Fruit fly (Drosophila melanogaster): Measurements from ENCODE around the gene CG9121.

Gene CG9121

DNA sequence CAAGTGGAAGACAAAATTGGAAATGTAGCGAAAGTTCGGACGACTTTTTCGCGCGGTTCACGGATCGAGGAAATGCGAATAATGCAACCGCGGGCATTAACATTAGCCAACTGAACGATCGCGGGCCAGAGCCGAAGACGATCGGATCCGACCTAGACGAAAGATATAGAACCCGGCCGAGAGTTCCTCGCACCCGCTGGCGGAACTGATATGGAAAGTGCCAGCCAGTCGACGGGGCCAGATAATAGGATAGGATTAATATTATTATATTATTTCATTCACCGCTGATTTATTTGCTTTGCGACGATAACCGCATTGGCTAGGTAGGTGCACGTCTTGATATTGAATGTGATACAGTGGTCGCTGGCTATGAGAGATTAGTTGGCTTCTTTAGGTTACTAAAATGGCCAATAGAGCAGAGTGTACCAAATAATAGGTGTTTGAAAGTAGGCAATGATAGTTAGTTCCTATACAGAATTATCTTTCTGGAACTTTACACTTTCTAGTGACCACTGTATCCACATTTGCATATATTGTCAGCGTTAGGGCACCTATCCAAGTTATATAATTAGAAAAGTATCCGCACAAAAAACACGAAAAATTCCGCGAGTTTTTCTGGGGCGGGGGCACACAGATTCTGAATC is 51.4 kb downstream of the CG9121 start (continued):
- TF ChIP-seq Oaz (GFP tag; IDR thresholded peaks at IDR 0.05) (no peak), BEAF-32 (GFP tag; optimal IDR thresholded peaks at IDR 0.05) (no peak), CG15601 (tag; optimal IDR thresholded peaks at IDR 0.05) (peak; percentile 43), CG15696 (tag; optimal IDR thresholded peaks at IDR 0.05) (peak; percentile 76), Max (GFP tag; optimal IDR thresholded peaks at IDR 0.05) (peak; percentile 2), D (optimal IDR thresholded peaks at IDR 0.05) (no peak), D (GFP tag; optimal IDR thresholded peaks at IDR 0.05) (peak; percentile 41), CG1603 (tag; optimal IDR thresholded peaks at IDR 0.05) (peak; percentile 75), Asciz (GFP tag; optimal IDR thresholded peaks at IDR 0.05) (peak; percentile 52), otp (GFP tag; IDR thresholded peaks at IDR 0.05) (peak; percentile 61; the same call in 2 of the 3 replicates), CkIIα-i1 (GFP tag; IDR thresholded peaks at IDR 0.05) (no peak), Lhr (GFP tag; optimal IDR thresholded peaks at IDR 0.05) (peak; percentile 26), CG6654 (GFP tag; optimal IDR thresholded peaks at IDR 0.05) (peak; percentile 61), stc (GFP tag; IDR thresholded peaks at IDR 0.05) (peak; percentile 64), phol (tag; optimal IDR thresholded peaks at IDR 0.05) (peak; percentile 74), CG11695 (GFP tag; IDR thresholded peaks at IDR 0.05) (peak; percentile 59; the same call in 2 of the 3 replicates), exex (tag; optimal IDR thresholded peaks at IDR 0.05) (peak; percentile 77), CG12391 (tag; optimal IDR thresholded peaks at IDR 0.05) (peak; percentile 60), Mes4 (GFP tag; optimal IDR thresholded peaks at IDR 0.05) (peak; percentile 56), CG14710 (tag; optimal IDR thresholded peaks at IDR 0.05) (peak; percentile 24), hkb (optimal IDR thresholded peaks at IDR 0.05) (no peak), hkb (GFP tag; IDR thresholded peaks at IDR 0.05) (peak; percentile 64), Atf6 (GFP tag; IDR thresholded peaks at IDR 0.05) (peak; percentile 70; the same call in 1 of the 2 replicates), sd (tag; optimal IDR thresholded peaks at IDR 0.05) (no peak), mam (GFP tag; optimal IDR thresholded peaks at IDR 0.05) (peak; percentile 64), lov (optimal IDR thresholded peaks at IDR 0.05) (no peak), lov (GFP tag; IDR thresholded peaks at IDR 0.05) (0 out of 3 replicates have a peak, but pooled peaks have one; percentile 55), CG30020 (tag; optimal IDR thresholded peaks at IDR 0.05) (no peak), toy (GFP tag; IDR thresholded peaks at IDR 0.05) (no peak), chinmo (GFP tag; IDR thresholded peaks at IDR 0.05; ENCODE audit: partially characterized antibody) (no peak), BtbVII (GFP tag; optimal IDR thresholded peaks at IDR 0.05) (peak; percentile 70), CoRest (tag; optimal IDR thresholded peaks at IDR 0.05) (peak; percentile 75), eyg (GFP tag; optimal IDR thresholded peaks at IDR 0.05) (peak; percentile 19), danr (GFP tag; IDR thresholded peaks at IDR 0.05) (0 out of 2 replicates have a peak, but pooled peaks have one; percentile 30), repo (GFP tag; optimal IDR thresholded peaks at IDR 0.05) (peak; percentile 35), chif (GFP tag; optimal IDR thresholded peaks at IDR 0.05) (peak; percentile 50 to 67), sna (GFP tag; IDR thresholded peaks at IDR 0.05; ENCODE audit: partially characterized antibody) (no peak), Drgx (GFP tag; IDR thresholded peaks at IDR 0.05) (peak; percentile 90), nmo (GFP tag; optimal IDR thresholded peaks at IDR 0.05) (peak; percentile 62), HLHmδ (GFP tag; optimal IDR thresholded peaks at IDR 0.05) (no peak), CG7271 (tag; optimal IDR thresholded peaks at IDR 0.05) (no peak), CG17359 (tag; optimal IDR thresholded peaks at IDR 0.05) (peak; percentile 78), fu2 (GFP tag; optimal IDR thresholded peaks at IDR 0.05) (peak; percentile 21), ro (GFP tag; IDR thresholded peaks at IDR 0.05) (no peak), ewg (GFP tag; optimal IDR thresholded peaks at IDR 0.05) (peak; percentile 41), Camta (GFP tag; optimal IDR thresholded peaks at IDR 0.05) (peak; percentile 30), CG6254 (GFP tag; optimal IDR thresholded peaks at IDR 0.05) (peak; percentile 34), CG7987 (GFP tag; optimal IDR thresholded peaks at IDR 0.05) (no peak), Elba2 (GFP tag; optimal IDR thresholded peaks at IDR 0.05) (no peak), pros (GFP tag; optimal IDR thresholded peaks at IDR 0.05) (no peak)

Data from whole organism, embryonic.